Fruit fly (Drosophila melanogaster) whole organism: ENCODE measurements around the gene CG2124.

Experiments
- EcR ChIP-seq, 2 experiments: fragments of >200 bp; optimal IDR thresholded peaks; 2 replicates each; lab custom pipeline; 2017; ENCODE audit warnings: missing biosample characterization in 2 of 2, missing genetic modification characterization in 2 of 2, missing genetic modification reagents in 2 of 2
- pan ChIP-seq: fragments of >200 bp; optimal IDR thresholded peaks from 2 replicates; lab custom pipeline; 2017
- psq ChIP-seq: fragments of >200 bp; optimal IDR thresholded peaks from 2 replicates; lab custom pipeline; 2017

DNA sequence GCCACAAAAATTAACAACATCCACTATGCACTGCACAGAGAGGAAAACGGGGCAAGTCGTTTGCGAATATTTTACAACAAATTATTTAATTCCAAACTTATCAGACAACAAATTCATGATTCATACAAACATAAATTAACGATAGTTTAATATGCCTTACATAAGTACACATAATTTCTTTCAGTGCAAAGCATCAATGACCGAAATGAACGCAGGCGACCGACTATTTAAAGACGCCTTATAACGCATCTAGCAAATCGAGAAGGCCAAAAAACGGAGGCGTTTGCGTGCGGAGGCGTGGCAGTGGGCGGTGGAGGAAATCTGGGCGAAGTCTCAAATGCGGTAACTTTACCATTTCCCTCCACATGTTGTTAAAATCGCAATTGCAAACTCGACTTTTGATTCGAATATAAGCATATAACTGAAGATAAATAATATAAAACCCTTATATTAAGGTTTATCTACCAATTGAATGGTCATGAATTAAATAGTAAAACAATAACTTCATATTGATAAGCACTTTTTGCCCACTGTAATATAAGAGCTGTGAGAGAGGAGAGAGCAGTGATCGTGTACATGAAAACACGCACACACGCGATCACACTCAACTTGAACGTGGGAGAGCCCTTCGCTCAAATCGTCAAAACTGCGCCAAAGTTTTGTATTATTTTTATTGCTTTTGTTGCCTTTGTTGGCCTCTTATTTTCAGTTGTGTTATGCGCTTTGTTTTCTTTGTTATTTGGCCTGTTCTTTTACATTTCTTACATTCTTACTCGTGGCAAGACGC lies 48.7 kb upstream of the CG2124 start:
- no peak for TF ChIP-seq psq (lab: Kevin White, UChicago)
- no peak for TF ChIP-seq EcR (GFP tag; optimal IDR thresholded peaks at IDR 0.05; lab: Kevin White, UChicago)
- no peak for TF ChIP-seq pan (lab: Kevin White, UChicago)
